Worm (Caenorhabditis elegans): ENCODE data around the gene srab-16.

srab-16 gene

ce11 chrV:774341-774740 is 8.2 kb upstream of the srab-16 start:
- TF ChIP-seq him-1 (tag; optimal IDR thresholded peaks at IDR 0.05) = no peak
- no peak for TF ChIP-seq W03F9.2 (tag; optimal IDR thresholded peaks at IDR 0.05)
- no peak for TF ChIP-seq dao-5 (tag; optimal IDR thresholded peaks at IDR 0.05)

ce11 chrV:774875-775359 is 7.6 kb upstream of the srab-16 start, which contains the start of gene srbc-58:
TSS of gene srbc-58 (plus strand) at chrV:774995.
- TF ChIP-seq him-1 (tag; optimal IDR thresholded peaks at IDR 0.05) (no peak), W03F9.2 (tag; optimal IDR thresholded peaks at IDR 0.05) (no peak), dao-5 (tag; optimal IDR thresholded peaks at IDR 0.05) (no peak)

ce11 chrV:777285-777684 is 5.2 kb upstream of the srab-16 start, which contains the start of gene R09E12.9:
TSS of gene R09E12.9 (plus strand) at chrV:777600.
- no peak for TF ChIP-seq W03F9.2 (tag; optimal IDR thresholded peaks at IDR 0.05)
- no peak for TF ChIP-seq dao-5 (tag; optimal IDR thresholded peaks at IDR 0.05)
- no peak for TF ChIP-seq him-1 (tag; optimal IDR thresholded peaks at IDR 0.05)

ce11 chrV:778339-778738 is 4.2 kb upstream of the srab-16 start, which contains the start of gene srbc-59:
TSS of gene srbc-59 (plus strand) at chrV:778639.
- no peak for TF ChIP-seq him-1 (tag; optimal IDR thresholded peaks at IDR 0.05)
- no peak for TF ChIP-seq W03F9.2 (tag; optimal IDR thresholded peaks at IDR 0.05)
- TF ChIP-seq dao-5 (tag; optimal IDR thresholded peaks at IDR 0.05) = no peak

ce11 chrV:779999-780398 is 2.5 kb upstream of the srab-16 start, which contains the start of gene srbc-60:
TSS of gene srbc-60 (plus strand) at chrV:780299.
- TF ChIP-seq him-1 (tag; optimal IDR thresholded peaks at IDR 0.05) (no peak), dao-5 (tag; optimal IDR thresholded peaks at IDR 0.05) (no peak), W03F9.2 (tag; optimal IDR thresholded peaks at IDR 0.05) (no peak)

ce11 chrV:794092-794491 is 11.6 kb downstream of the srab-16 start:
- no peak for TF ChIP-seq W03F9.2 (tag; optimal IDR thresholded peaks at IDR 0.05)
- no peak for TF ChIP-seq dao-5 (tag; optimal IDR thresholded peaks at IDR 0.05)
- TF ChIP-seq him-1 (tag; optimal IDR thresholded peaks at IDR 0.05) = no peak

ce11 chrV:797241-797640 is 14.7 kb downstream of the srab-16 start:
- TF ChIP-seq him-1 (tag; optimal IDR thresholded peaks at IDR 0.05) (no peak), dao-5 (tag; optimal IDR thresholded peaks at IDR 0.05) (no peak), W03F9.2 (tag; optimal IDR thresholded peaks at IDR 0.05) (no peak)

ce11 chrV:800271-800670 is 17.7 kb downstream of the srab-16 start:
- TF ChIP-seq dao-5 (tag; optimal IDR thresholded peaks at IDR 0.05) (no peak), him-1 (tag; optimal IDR thresholded peaks at IDR 0.05) (no peak), W03F9.2 (tag; optimal IDR thresholded peaks at IDR 0.05) (no peak)

ce11 chrV:801555-802060 is 19.1 kb downstream of the srab-16 start:
- TF ChIP-seq W03F9.2 (tag; optimal IDR thresholded peaks at IDR 0.05) (no peak), him-1 (tag; optimal IDR thresholded peaks at IDR 0.05) (no peak), dao-5 (tag; optimal IDR thresholded peaks at IDR 0.05) (no peak)

- TF ChIP-seq him-1 (tag; optimal IDR thresholded peaks at IDR 0.05) (no peak), dao-5 (tag; optimal IDR thresholded peaks at IDR 0.05) (no peak), W03F9.2 (tag; optimal IDR thresholded peaks at IDR 0.05) (no peak)
Measured at ce11 chrV:802726-803125, 20.2 kb downstream of the srab-16 start.

ce11 chrV:803472-803871 is 20.9 kb downstream of the srab-16 start:
- no peak for TF ChIP-seq W03F9.2 (tag; optimal IDR thresholded peaks at IDR 0.05)
- TF ChIP-seq dao-5 (tag; optimal IDR thresholded peaks at IDR 0.05) = no peak
- TF ChIP-seq him-1 (tag; optimal IDR thresholded peaks at IDR 0.05) = no peak

ce11 chrV:804485-804884 is 22.0 kb downstream of the srab-16 start, which contains the start of gene nhr-270:
TSS of gene nhr-270 (minus strand) at chrV:804741.
- TF ChIP-seq dao-5 (tag; optimal IDR thresholded peaks at IDR 0.05) (no peak), him-1 (tag; optimal IDR thresholded peaks at IDR 0.05) (no peak), W03F9.2 (tag; optimal IDR thresholded peaks at IDR 0.05) (no peak)

ce11 chrV:808260-808659 is 25.7 kb downstream of the srab-16 start:
- TF ChIP-seq him-1 (tag; optimal IDR thresholded peaks at IDR 0.05) (no peak), W03F9.2 (tag; optimal IDR thresholded peaks at IDR 0.05) (no peak), dao-5 (tag; optimal IDR thresholded peaks at IDR 0.05) (no peak)

ce11 chrV:810281-810862 is 27.8 kb downstream of the srab-16 start, which contains the start of gene R13D11.4:
TSS of gene R13D11.4 (plus strand) at chrV:810812.
- no peak for TF ChIP-seq him-1 (tag; optimal IDR thresholded peaks at IDR 0.05)
- no peak for TF ChIP-seq dao-5 (tag; optimal IDR thresholded peaks at IDR 0.05)
- no peak for TF ChIP-seq W03F9.2 (tag; optimal IDR thresholded peaks at IDR 0.05)
